Worm (Caenorhabditis elegans): ENCODE measurements around the gene pat-6.

Gene pat-6

DNA sequence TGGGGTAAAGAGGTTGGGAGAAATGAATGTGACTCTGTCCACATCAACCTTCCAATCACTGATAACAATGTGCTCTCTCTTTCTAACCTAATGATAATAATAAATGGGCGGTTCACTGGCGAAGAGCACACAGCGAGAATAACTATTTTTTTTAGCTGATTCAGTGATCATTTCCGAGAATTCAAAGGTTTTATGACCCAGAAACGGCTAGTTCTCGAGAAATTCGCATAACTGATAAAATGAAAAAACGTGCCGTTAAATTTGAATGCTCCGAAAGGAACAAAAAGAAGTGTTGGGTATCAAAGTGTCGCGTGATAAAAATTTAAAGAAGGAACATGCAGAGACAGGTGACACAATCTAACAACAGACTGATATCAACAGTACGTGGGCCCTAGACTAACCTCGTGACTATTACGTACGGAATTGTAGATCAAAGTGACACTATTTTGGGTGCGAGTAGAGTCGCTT is 31.7 kb upstream of the pat-6 start:
- TF ChIP-seq ttx-3 (tag; optimal IDR thresholded peaks at IDR 0.05) (no peak), elt-2 (tag; optimal IDR thresholded peaks at IDR 0.05) (peak; percentile 80)

- TF ChIP-seq ceh-18 (tag; optimal IDR thresholded peaks at IDR 0.05) (no peak), ceh-31 (tag; optimal IDR thresholded peaks at IDR 0.05) (no peak), pag-3 (tag; optimal IDR thresholded peaks at IDR 0.05; ENCODE audit: borderline replicate concordance) (no peak), dve-1 (tag; optimal IDR thresholded peaks at IDR 0.05) (no peak), hlh-30 (tag; optimal IDR thresholded peaks at IDR 0.05; ENCODE audit: insufficient read depth) (no peak), Y22D7AL.16 (tag; optimal IDR thresholded peaks at IDR 0.05) (no peak), fkh-6 (tag; optimal IDR thresholded peaks at IDR 0.05) (no peak), hlh-15 (tag; optimal IDR thresholded peaks at IDR 0.05) (no peak), ceh-48 (tag; optimal IDR thresholded peaks at IDR 0.05) (no peak), K09A11.1 (tag; optimal IDR thresholded peaks at IDR 0.05; ENCODE audit: insufficient read depth) (no peak)
Observed at ce11 chrIV:294737-295136, 30.7 kb upstream of the pat-6 start.

ce11 chrIV:293995-294700 is 30.1 kb upstream of the pat-6 start:
- no peak for TF ChIP-seq elt-2 (tag; optimal IDR thresholded peaks at IDR 0.05)

- no peak for TF ChIP-seq eyg-1 (tag; optimal IDR thresholded peaks at IDR 0.05)
- TF ChIP-seq sdc-2 (tag; optimal IDR thresholded peaks at IDR 0.05) = no peak
- no peak for TF ChIP-seq pha-4 (tag; optimal IDR thresholded peaks at IDR 0.05)
- no peak for TF ChIP-seq ref-2 (tag; optimal IDR thresholded peaks at IDR 0.05)
- no peak for TF ChIP-seq nhr-232 (tag; optimal IDR thresholded peaks at IDR 0.05)
- no peak for TF ChIP-seq ceh-22 (tag; optimal IDR thresholded peaks at IDR 0.05)
- no peak for TF ChIP-seq sox-4 (tag; optimal IDR thresholded peaks at IDR 0.05)
- TF ChIP-seq mec-3 (tag; optimal IDR thresholded peaks at IDR 0.05; ENCODE audit: borderline replicate concordance) = no peak
- no peak for TF ChIP-seq elt-2 (tag; optimal IDR thresholded peaks at IDR 0.05)
Observed at ce11 chrIV:293163-293755, 29.2 kb upstream of the pat-6 start.

- TF ChIP-seq elt-2 (tag; optimal IDR thresholded peaks at IDR 0.05) = peak; percentile 95
- TF ChIP-seq gmeb-2 (tag; optimal IDR thresholded peaks at IDR 0.05) = no peak
- TF ChIP-seq pqm-1 (tag; optimal IDR thresholded peaks at IDR 0.05) = peak; percentile 18
Observed at ce11 chrIV:291851-292367, 27.9 kb upstream of the pat-6 start.

DNA sequence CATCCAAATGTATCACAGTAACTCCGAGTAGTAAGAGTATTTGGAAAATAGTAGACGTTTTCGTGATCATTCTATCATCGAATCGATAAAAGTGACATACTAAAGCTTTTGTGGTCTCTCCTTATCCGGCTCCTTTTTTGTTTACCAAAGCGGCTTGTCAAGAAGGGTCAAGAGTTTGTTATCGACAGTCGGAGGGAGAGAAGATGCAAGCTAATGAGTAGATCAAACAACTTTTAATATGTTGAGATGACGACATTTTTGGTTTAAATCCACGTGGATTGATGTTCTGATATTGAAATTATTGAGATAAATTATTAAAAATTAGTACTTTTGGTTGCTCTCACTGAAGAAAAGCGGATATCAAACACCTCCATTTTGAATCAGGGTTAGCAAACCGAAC is 27.3 kb upstream of the pat-6 start, which contains the start of gene T21D12.7:
T21D12.7 (minus strand) TSS at position 101 of the 400 bp plus-strand sequence.
- no peak for TF ChIP-seq odd-2 (tag; optimal IDR thresholded peaks at IDR 0.05)
- TF ChIP-seq unc-3 (GFP tag; conservative IDR thresholded peaks at IDR 0.05) = no peak
- TF ChIP-seq unc-3 (tag; optimal IDR thresholded peaks at IDR 0.05) = no peak
- no peak for TF ChIP-seq C38D4.7 (GFP tag; optimal IDR thresholded peaks at IDR 0.05)
- no peak for TF ChIP-seq pag-3 (tag; optimal IDR thresholded peaks at IDR 0.05; ENCODE audit: borderline replicate concordance)
- no peak for TF ChIP-seq ref-2 (tag; optimal IDR thresholded peaks at IDR 0.05)
- TF ChIP-seq pha-2 (tag; optimal IDR thresholded peaks at IDR 0.05) = no peak
- TF ChIP-seq fkh-10 (GFP tag; optimal IDR thresholded peaks at IDR 0.05) = no peak
- TF ChIP-seq pha-4 (tag; optimal IDR thresholded peaks at IDR 0.05) = no peak
- no peak for TF ChIP-seq elt-2 (tag; optimal IDR thresholded peaks at IDR 0.05)
- no peak for TF ChIP-seq rnt-1 (tag; optimal IDR thresholded peaks at IDR 0.05)
- no peak for TF ChIP-seq ama-1 (optimal IDR thresholded peaks at IDR 0.05)
- no peak for TF ChIP-seq fax-1 (tag; optimal IDR thresholded peaks at IDR 0.05)
- TF ChIP-seq fkh-6 (tag; optimal IDR thresholded peaks at IDR 0.05) = no peak
- TF ChIP-seq ceh-45 (GFP tag; IDR thresholded peaks at IDR 0.05) = no peak
- no peak for TF ChIP-seq ceh-18 (tag; optimal IDR thresholded peaks at IDR 0.05)
- TF ChIP-seq nhr-232 (tag; optimal IDR thresholded peaks at IDR 0.05) = no peak
- no peak for TF ChIP-seq ttx-3 (tag; optimal IDR thresholded peaks at IDR 0.05)
- TF ChIP-seq K09A11.1 (tag; optimal IDR thresholded peaks at IDR 0.05; ENCODE audit: insufficient read depth) = no peak
- TF ChIP-seq hlh-8 (tag; optimal IDR thresholded peaks at IDR 0.05) = no peak
- TF ChIP-seq elt-4 (tag; optimal IDR thresholded peaks at IDR 0.05) = no peak
